Fruit fly (Drosophila melanogaster) whole organism, embryonic: ENCODE measurements around the gene vas.

Experiments
- C15 ChIP-seq: fragments of 200-800 bp; sonication (Bioruptor generic); IDR thresholded peaks from 3 replicates; pipeline ENCODE4 v1.3.6; 2022; ENCODE audit warnings: missing biosample characterization, missing genetic modification characterization
- CG10274 ChIP-seq: fragments of 200-800 bp; sonication (Bioruptor generic); optimal IDR thresholded peaks from 3 replicates; lab custom pipeline; 2017; ENCODE audit warnings: missing biosample characterization, mild to moderate bottlenecking, missing genetic modification characterization
- CG11723 ChIP-seq: fragments of 200-800 bp; sonication (Bioruptor generic); optimal IDR thresholded peaks from 2 replicates; lab custom pipeline; 2017; ENCODE audit warnings: missing biosample characterization, mild to moderate bottlenecking, missing genetic modification characterization
- CG12299 ChIP-seq: fragments of 200-800 bp; sonication (Bioruptor generic); optimal IDR thresholded peaks from 2 replicates; lab custom pipeline; 2018; ENCODE audit warnings: missing biosample characterization, mild to moderate bottlenecking, missing genetic modification characterization
- CG12769 ChIP-seq: fragments of 200-800 bp; sonication (Bioruptor generic); optimal IDR thresholded peaks from 2 replicates; lab custom pipeline; 2019; ENCODE audit warnings: missing biosample characterization, mild to moderate bottlenecking, missing genetic modification characterization, moderate library complexity
- CG1647 ChIP-seq: fragments of 200-800 bp; sonication (Bioruptor generic); optimal IDR thresholded peaks from 3 replicates; lab custom pipeline; 2016; ENCODE audit warnings: missing biosample characterization, missing genetic modification characterization
- CG18476 ChIP-seq: fragments of 200-800 bp; sonication (Bioruptor generic); optimal IDR thresholded peaks from 2 replicates; lab custom pipeline; 2016; ENCODE audit warnings: missing biosample characterization, mild to moderate bottlenecking, missing genetic modification characterization
- CG18599 ChIP-seq: fragments of 200-800 bp; sonication (Bioruptor generic); optimal IDR thresholded peaks from 3 replicates; lab custom pipeline; 2017; ENCODE audit warnings: missing biosample characterization, missing genetic modification characterization, mild to moderate bottlenecking, moderate library complexity, missing genetic modification reagents
- CG3163 ChIP-seq: fragments of 200-800 bp; sonication (Bioruptor generic); optimal IDR thresholded peaks from 3 replicates; lab custom pipeline; 2016; ENCODE audit warnings: missing biosample characterization, missing genetic modification characterization
- CG32772 ChIP-seq: fragments of 200-800 bp; sonication (Bioruptor generic); IDR thresholded peaks from 2 replicates; pipeline ENCODE4 v1.3.6; 2022; ENCODE audit warnings: missing biosample characterization, missing genetic modification characterization
- CG3726 ChIP-seq: fragments of 200-800 bp; sonication (Bioruptor generic); IDR thresholded peaks from 3 replicates; pipeline ENCODE4, ENCODE4 v1.3.6; 2022; ENCODE audit warnings: missing biosample characterization, missing genetic modification characterization
- CG3838 ChIP-seq: fragments of 200-800 bp; sonication (Bioruptor generic); optimal IDR thresholded peaks from 3 replicates; lab custom pipeline; 2016; ENCODE audit warnings: missing biosample characterization, missing genetic modification characterization
- CG4404 ChIP-seq: fragments of 200-800 bp; sonication (Bioruptor generic); IDR thresholded peaks from 2 replicates; pipeline ENCODE4 v1.3.6; 2022; ENCODE audit warnings: missing biosample characterization, missing genetic modification characterization
- CG6254 ChIP-seq: fragments of 200-800 bp; sonication (Bioruptor generic); optimal IDR thresholded peaks from 3 replicates; lab custom pipeline; 2017; ENCODE audit warnings: mild to moderate bottlenecking, missing biosample characterization, missing genetic modification reagents, missing genetic modification characterization
- CG8290 ChIP-seq, 3 experiments: fragments of 200-800 bp; sonication (Bioruptor generic); optimal IDR thresholded peaks; 2 replicates each; lab custom pipeline; 2016 to 2019; ENCODE audit warnings: missing biosample characterization in 3 of 3, missing genetic modification characterization in 3 of 3, mild to moderate bottlenecking in 2 of 3, moderate library complexity in 1 of 3
- CG8478 ChIP-seq: fragments of >200 bp; optimal IDR thresholded peaks from 2 replicates; lab custom pipeline; 2018
- CG8765 ChIP-seq: fragments of 200-800 bp; sonication (Bioruptor generic); IDR thresholded peaks from 2 replicates; pipeline ENCODE4 v1.3.6; 2022; ENCODE audit warnings: missing biosample characterization, missing genetic modification characterization
- CG9215 ChIP-seq: fragments of 200-800 bp; sonication (Bioruptor generic); IDR thresholded peaks from 2 replicates; pipeline ENCODE4 v1.3.6; 2022; ENCODE audit warnings: missing biosample characterization, missing genetic modification characterization
- CG9817 ChIP-seq: fragments of 200-800 bp; sonication (Bioruptor generic); optimal IDR thresholded peaks from 2 replicates; lab custom pipeline; 2018; ENCODE audit warnings: missing biosample characterization, mild to moderate bottlenecking, missing genetic modification characterization, moderate library complexity
- Dp ChIP-seq: fragments of 200-800 bp; sonication (Bioruptor generic); optimal IDR thresholded peaks from 2 replicates; lab custom pipeline; 2018; ENCODE audit warnings: missing biosample characterization, mild to moderate bottlenecking, missing genetic modification characterization, moderate library complexity
- E2f1 ChIP-seq: fragments of 200-800 bp; sonication (Bioruptor generic); IDR thresholded peaks from 2 replicates; pipeline ENCODE4 v1.3.6; 2022; ENCODE audit warnings: missing biosample characterization, missing genetic modification characterization
- Elba2 ChIP-seq: fragments of 200-800 bp; sonication (Bioruptor generic); optimal IDR thresholded peaks from 3 replicates; lab custom pipeline; 2016; ENCODE audit warnings: missing biosample characterization, missing genetic modification characterization
- Gug ChIP-seq: fragments of 200-800 bp; sonication (Bioruptor generic); IDR thresholded peaks from 4 replicates; pipeline ENCODE4 v1.3.6; 2022; ENCODE audit warnings: missing biosample characterization, missing genetic modification characterization
- HLH3B ChIP-seq: fragments of 200-800 bp; sonication (Bioruptor generic); IDR thresholded peaks from 2 replicates; pipeline ENCODE4 v1.3.6; 2022; ENCODE audit warnings: missing biosample characterization, missing genetic modification characterization
- Hsf ChIP-seq: fragments of 200-800 bp; sonication (Bioruptor generic); optimal IDR thresholded peaks from 3 replicates; lab custom pipeline; 2016; ENCODE audit warnings: missing biosample characterization, missing genetic modification characterization
- Jarid2 ChIP-seq: fragments of 200-800 bp; sonication (Bioruptor generic); optimal IDR thresholded peaks from 3 replicates; lab custom pipeline; 2017; ENCODE audit warnings: mild to moderate bottlenecking, missing biosample characterization, missing genetic modification reagents, missing genetic modification characterization
- MTF-1 ChIP-seq: fragments of 200-800 bp; sonication (Bioruptor generic); optimal IDR thresholded peaks from 2 replicates; lab custom pipeline; 2018; ENCODE audit warnings: missing biosample characterization, mild to moderate bottlenecking, missing genetic modification characterization, borderline replicate concordance
- Mad ChIP-seq: fragments of 200-800 bp; sonication (Bioruptor generic); optimal IDR thresholded peaks from 2 replicates; lab custom pipeline; 2016; ENCODE audit warnings: missing biosample characterization, missing genetic modification characterization
- Max ChIP-seq: fragments of 200-800 bp; sonication (Bioruptor generic); optimal IDR thresholded peaks from 2 replicates; lab custom pipeline; 2016; ENCODE audit warnings: missing biosample characterization, mild to moderate bottlenecking, missing genetic modification characterization
- Mrtf ChIP-seq: fragments of 200-800 bp; sonication (Bioruptor generic); IDR thresholded peaks from 3 replicates; pipeline ENCODE4 v1.3.6; 2022; ENCODE audit warnings: missing biosample characterization, missing genetic modification characterization
- NC2α ChIP-seq: fragments of 200-800 bp; sonication (Bioruptor generic); optimal IDR thresholded peaks from 2 replicates; lab custom pipeline; 2016; ENCODE audit warnings: missing biosample characterization, missing genetic modification characterization
- Pdp1 ChIP-seq, 2 experiments: fragments of 200-800 bp; sonication (Bioruptor generic); optimal IDR thresholded peaks; 3 replicates each; lab custom pipeline; 2016; ENCODE audit warnings: missing biosample characterization in 2 of 2, missing genetic modification characterization in 2 of 2, mild to moderate bottlenecking in 1 of 2, moderate library complexity in 1 of 2
- Rx ChIP-seq: fragments of 200-800 bp; sonication (Bioruptor generic); IDR thresholded peaks from 2 replicates; pipeline ENCODE4 v1.3.6; 2022; ENCODE audit warnings: missing biosample characterization, missing genetic modification characterization
- Side ChIP-seq: fragments of 200-800 bp; sonication (Bioruptor generic); optimal IDR thresholded peaks from 2 replicates; lab custom pipeline; 2016; ENCODE audit warnings: missing biosample characterization, missing genetic modification characterization
- Sry-δ ChIP-seq: fragments of 200-800 bp; sonication (Bioruptor generic); optimal IDR thresholded peaks from 2 replicates; lab custom pipeline; 2016; ENCODE audit warnings: missing biosample characterization, missing genetic modification characterization
- Usf ChIP-seq: fragments of 200-800 bp; sonication (Bioruptor generic); optimal IDR thresholded peaks from 2 replicates; lab custom pipeline; 2017; ENCODE audit warnings: missing genotype, missing biosample characterization, missing genetic modification characterization
- Vsx1 ChIP-seq: fragments of 200-800 bp; sonication (Bioruptor generic); optimal IDR thresholded peaks from 2 replicates; lab custom pipeline; 2017; ENCODE audit warnings: missing biosample characterization, mild to moderate bottlenecking, missing genetic modification characterization, missing genetic modification reagents
- ac ChIP-seq: fragments of 200-800 bp; sonication (Bioruptor generic); optimal IDR thresholded peaks from 3 replicates; lab custom pipeline; 2017; ENCODE audit warnings: missing biosample characterization, mild to moderate bottlenecking, missing genetic modification characterization
- ap ChIP-seq: fragments of 200-800 bp; sonication (Bioruptor generic); IDR thresholded peaks from 2 replicates; pipeline ENCODE4 v1.3.6; 2022; ENCODE audit warnings: missing biosample characterization, missing genetic modification characterization
- ase ChIP-seq: fragments of 200-800 bp; sonication (Bioruptor generic); IDR thresholded peaks from 3 replicates; pipeline ENCODE4 v1.3.6; 2022; ENCODE audit warnings: missing biosample characterization, missing genetic modification characterization
- bcd ChIP-seq: fragments of 200-800 bp; sonication (Bioruptor generic); optimal IDR thresholded peaks from 2 replicates; lab custom pipeline; 2017; ENCODE audit warnings: missing biosample characterization, mild to moderate bottlenecking, missing genetic modification characterization
- crc ChIP-seq: fragments of 200-800 bp; sonication (Bioruptor generic); optimal IDR thresholded peaks from 2 replicates; lab custom pipeline; 2016; ENCODE audit warnings: missing biosample characterization, missing genetic modification characterization
- dan ChIP-seq: fragments of 200-800 bp; sonication (Bioruptor generic); IDR thresholded peaks from 2 replicates; pipeline ENCODE4 v1.3.6; 2022; ENCODE audit warnings: missing biosample characterization, missing genetic modification characterization
- kni ChIP-seq: fragments of 200-800 bp; sonication (Bioruptor generic); optimal IDR thresholded peaks from 3 replicates; lab custom pipeline; 2017; ENCODE audit warnings: mild to moderate bottlenecking, missing biosample characterization, missing genetic modification reagents, missing genetic modification characterization
- pb ChIP-seq: fragments of 200-800 bp; sonication (Bioruptor generic); optimal IDR thresholded peaks from 3 replicates; lab custom pipeline; 2016; ENCODE audit warnings: missing biosample characterization, missing genetic modification characterization
- pum ChIP-seq: fragments of 200-800 bp; sonication (Bioruptor generic); optimal IDR thresholded peaks from 2 replicates; lab custom pipeline; 2016; ENCODE audit warnings: missing biosample characterization, missing genetic modification characterization
- sob ChIP-seq: fragments of 200-800 bp; sonication (Bioruptor generic); IDR thresholded peaks from 2 replicates; pipeline ENCODE4 v1.3.6; 2022; ENCODE audit warnings: missing biosample characterization, missing genetic modification characterization
- toy ChIP-seq: fragments of 200-800 bp; sonication (Bioruptor generic); IDR thresholded peaks from 2 replicates; pipeline ENCODE4 v1.3.6; 2022; ENCODE audit warnings: missing biosample characterization, missing genetic modification characterization
- wdn ChIP-seq: fragments of 200-800 bp; sonication (Bioruptor generic); IDR thresholded peaks from 2 replicates; pipeline ENCODE4 v1.3.6; 2022; ENCODE audit warnings: missing biosample characterization, missing genetic modification characterization
- zf30C ChIP-seq: fragments of 200-800 bp; sonication (Bioruptor generic); optimal IDR thresholded peaks from 3 replicates; lab custom pipeline; 2018; ENCODE audit warnings: missing biosample characterization, mild to moderate bottlenecking, missing genetic modification characterization

The vas gene

dm6 chr2L:15057225-15058117 lies 4.0 kb upstream of the vas start, which contains the start of gene ck (continued):
- TF ChIP-seq ac (GFP tag; lab: Kevin White, UChicago), result no peak
- TF ChIP-seq Mrtf (GFP tag; lab: Robert Waterston, UW), result no peak
- TF ChIP-seq Elba2, result peak; percentile 89
- TF ChIP-seq CG4404 (GFP tag; lab: Robert Waterston, UW), result no peak
- no peak for TF ChIP-seq ase
- no peak for TF ChIP-seq Gug (GFP tag; lab: Robert Waterston, UW)
- no peak for TF ChIP-seq toy (GFP tag; lab: Robert Waterston, UW)
- no peak for TF ChIP-seq Rx
- no peak for TF ChIP-seq zf30C (GFP tag; lab: Kevin White, UChicago)
- TF ChIP-seq sob, result no peak
- no peak for TF ChIP-seq E2f1 (GFP tag; lab: Robert Waterston, UW)
- no peak for TF ChIP-seq Side
- peak; percentile 93 for TF ChIP-seq Dp (GFP tag; lab: Kevin White, UChicago)
- no peak for TF ChIP-seq CG3838 (GFP tag; lab: Kevin White, UChicago)
- TF ChIP-seq CG8765 (GFP tag; lab: Robert Waterston, UW), result no peak
- no peak for TF ChIP-seq Max (GFP tag; lab: Kevin White, UChicago)
- no peak for TF ChIP-seq crc
- peak; percentile 50 for TF ChIP-seq Jarid2 (GFP tag; lab: Kevin White, UChicago)
- no peak for TF ChIP-seq CG18476 (GFP tag; lab: Kevin White, UChicago)
- TF ChIP-seq Vsx1 (GFP tag; lab: Kevin White, UChicago), result no peak
- peak; percentile 69 for TF ChIP-seq kni (GFP tag; lab: Kevin White, UChicago)
- TF ChIP-seq C15, result no peak
- TF ChIP-seq ap (GFP tag; lab: Robert Waterston, UW), result no peak
- TF ChIP-seq NC2α (GFP tag; lab: Kevin White, UChicago), result no peak
- no peak for TF ChIP-seq wdn
- TF ChIP-seq pb (GFP tag; lab: Kevin White, UChicago), result no peak
- no peak for TF ChIP-seq CG8478 (lab: Kevin White, UChicago)
- no peak for TF ChIP-seq CG32772 (GFP tag; lab: Robert Waterston, UW)
- TF ChIP-seq dan (GFP tag; lab: Robert Waterston, UW), result no peak
- peak in 1 of 2 experiments; percentile 79 for TF ChIP-seq Pdp1 (GFP tag; optimal IDR thresholded peaks at IDR 0.05; lab: Kevin White, UChicago)
- TF ChIP-seq Usf (GFP tag; lab: Kevin White, UChicago), result no peak
- TF ChIP-seq bcd (GFP tag; lab: Kevin White, UChicago), result peak; percentile 24
- TF ChIP-seq CG9817, result no peak
- peak; percentile 67 for TF ChIP-seq CG8290 (GFP tag; optimal IDR thresholded peaks at IDR 0.05; lab: Kevin White, UChicago)
- peak; percentile 20 to 77 for TF ChIP-seq CG8290 (tag; optimal IDR thresholded peaks at IDR 0.05; lab: Kevin White, UChicago)
- no peak for TF ChIP-seq CG6254
- no peak for TF ChIP-seq CG12299
- no peak for TF ChIP-seq MTF-1
- peak; percentile 68 for TF ChIP-seq Sry-δ (GFP tag; lab: Kevin White, UChicago)
- no peak for TF ChIP-seq CG11723 (GFP tag; lab: Kevin White, UChicago)
- no peak for TF ChIP-seq Mad (GFP tag; lab: Kevin White, UChicago)
- TF ChIP-seq CG3726 (GFP tag; lab: Robert Waterston, UW), result no peak
- TF ChIP-seq CG18599, result no peak
- no peak for TF ChIP-seq CG1647 (GFP tag; lab: Kevin White, UChicago)
- TF ChIP-seq CG9215 (GFP tag; lab: Robert Waterston, UW), result no peak
- TF ChIP-seq CG12769 (tag; lab: Kevin White, UChicago), result peak; percentile 77
- TF ChIP-seq pum (GFP tag; lab: Kevin White, UChicago), result no peak
- no peak for TF ChIP-seq Hsf (GFP tag; lab: Kevin White, UChicago)
- no peak for TF ChIP-seq CG10274 (GFP tag; lab: Kevin White, UChicago)
- no peak for TF ChIP-seq CG3163
- no peak for TF ChIP-seq HLH3B (GFP tag; lab: Robert Waterston, UW)
